Fruit fly (Drosophila melanogaster): ENCODE results near the gene alphaTub84B.
A peak's percentile ranks its signal among the peaks of the same experiment; 100 is the strongest.

The alphaTub84B gene

DNA sequence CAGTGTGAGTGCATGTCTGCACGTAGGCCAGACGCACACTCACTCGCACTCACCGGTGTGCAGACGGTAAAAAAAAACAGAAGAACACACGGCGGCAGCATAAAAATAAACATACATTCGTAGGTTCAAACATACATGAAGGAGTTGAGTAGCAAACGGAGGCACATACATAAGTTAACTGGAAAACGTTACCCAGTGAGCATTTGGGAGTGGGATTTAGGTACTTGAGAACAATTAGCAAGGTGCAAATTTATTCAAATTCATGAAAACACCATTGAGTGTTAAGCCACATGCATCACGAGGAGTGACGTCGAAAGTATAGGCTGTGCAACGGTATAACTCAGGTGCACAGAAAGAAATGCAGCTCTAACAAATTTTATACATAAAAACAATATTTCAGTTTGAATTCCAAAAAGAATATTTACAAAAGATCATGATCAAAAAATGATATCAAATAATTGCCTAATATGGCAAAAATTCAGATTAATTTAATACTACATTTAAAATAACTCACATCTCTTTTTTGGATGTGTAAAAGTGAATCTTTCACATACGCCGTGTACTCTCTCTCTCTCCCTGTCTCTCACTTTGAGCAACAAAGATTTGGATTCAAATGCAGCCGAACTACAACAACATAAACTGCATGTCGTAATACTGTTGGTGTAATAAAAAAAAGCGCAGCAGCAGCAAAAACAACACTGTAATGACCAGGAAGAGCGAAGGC is 22.4 kb downstream of the alphaTub84B start:
- TF ChIP-seq Hnf4 (GFP tag; optimal IDR thresholded peaks at IDR 0.05) (peak; percentile 94), Abd-B (GFP tag; optimal IDR thresholded peaks at IDR 0.05) (no peak), h (GFP tag; optimal IDR thresholded peaks at IDR 0.05) (peak; percentile 97), dsf (GFP tag; optimal IDR thresholded peaks at IDR 0.05; ENCODE audit: borderline replicate concordance) (peak; percentile 74), usp (GFP tag; optimal IDR thresholded peaks at IDR 0.05) (no peak), dl (GFP tag; optimal IDR thresholded peaks at IDR 0.05; ENCODE audit: insufficient read depth in 1 of 2, partially characterized antibody in 2 of 2) (peak in 1 of 2 experiments; percentile 18), Sp1 (GFP tag; optimal IDR thresholded peaks at IDR 0.05) (peak; percentile 91), Rel (GFP tag; optimal IDR thresholded peaks at IDR 0.05) (no peak), Rel (tag; optimal IDR thresholded peaks at IDR 0.05) (peak; percentile 73), br (GFP tag; optimal IDR thresholded peaks at IDR 0.05) (peak; percentile 92), foxo (GFP tag; optimal IDR thresholded peaks at IDR 0.05) (peak in 1 of 2 experiments; percentile 97), Myc (optimal IDR thresholded peaks at IDR 0.05) (no peak), GATAd (GFP tag; optimal IDR thresholded peaks at IDR 0.05) (peak; percentile 78), sv (GFP tag; optimal IDR thresholded peaks at IDR 0.05) (peak; percentile 91), CrebA (GFP tag; optimal IDR thresholded peaks at IDR 0.05; ENCODE audit: borderline replicate concordance) (peak; percentile 41), Mio (GFP tag; optimal IDR thresholded peaks at IDR 0.05) (no peak), fru (GFP tag; optimal IDR thresholded peaks at IDR 0.05) (peak; percentile 96), psq (GFP tag; optimal IDR thresholded peaks at IDR 0.05) (peak; percentile 92), Dfd (GFP tag; optimal IDR thresholded peaks at IDR 0.05) (no peak), Hr78 (GFP tag; optimal IDR thresholded peaks at IDR 0.05) (no peak), woc (GFP tag; optimal IDR thresholded peaks at IDR 0.05) (peak; percentile 96), HLH106 (tag; optimal IDR thresholded peaks at IDR 0.05) (peak; percentile 98), tai (GFP tag; optimal IDR thresholded peaks at IDR 0.05) (no peak), brk (GFP tag; optimal IDR thresholded peaks at IDR 0.05) (peak; percentile 91), lola (GFP tag; optimal IDR thresholded peaks at IDR 0.05) (no peak), Dif (GFP tag; optimal IDR thresholded peaks at IDR 0.05; ENCODE audit: partially characterized antibody) (no peak), Hr83 (GFP tag; optimal IDR thresholded peaks at IDR 0.05; ENCODE audit: poor library complexity, severe bottlenecking) (no peak), ey (GFP tag; optimal IDR thresholded peaks at IDR 0.05) (peak; percentile 96), CG9705 (GFP tag; optimal IDR thresholded peaks at IDR 0.05) (peak; percentile 91), rgr (GFP tag; optimal IDR thresholded peaks at IDR 0.05) (peak; percentile 96), Vsx2 (GFP tag; optimal IDR thresholded peaks at IDR 0.05; ENCODE audit: partially characterized antibody) (no peak), N (GFP tag; optimal IDR thresholded peaks at IDR 0.05) (no peak), sage (GFP tag; optimal IDR thresholded peaks at IDR 0.05) (peak; percentile 54), pan (optimal IDR thresholded peaks at IDR 0.05) (no peak), OdsH (GFP tag; optimal IDR thresholded peaks at IDR 0.05) (peak; percentile 98), dmrt93B (GFP tag; optimal IDR thresholded peaks at IDR 0.05) (peak; percentile 94), CG32264 (GFP tag; optimal IDR thresholded peaks at IDR 0.05) (peak; percentile 81), jim (GFP tag; optimal IDR thresholded peaks at IDR 0.05) (peak; percentile 59), Jra (GFP tag; optimal IDR thresholded peaks at IDR 0.05) (peak; percentile 94)

DNA sequence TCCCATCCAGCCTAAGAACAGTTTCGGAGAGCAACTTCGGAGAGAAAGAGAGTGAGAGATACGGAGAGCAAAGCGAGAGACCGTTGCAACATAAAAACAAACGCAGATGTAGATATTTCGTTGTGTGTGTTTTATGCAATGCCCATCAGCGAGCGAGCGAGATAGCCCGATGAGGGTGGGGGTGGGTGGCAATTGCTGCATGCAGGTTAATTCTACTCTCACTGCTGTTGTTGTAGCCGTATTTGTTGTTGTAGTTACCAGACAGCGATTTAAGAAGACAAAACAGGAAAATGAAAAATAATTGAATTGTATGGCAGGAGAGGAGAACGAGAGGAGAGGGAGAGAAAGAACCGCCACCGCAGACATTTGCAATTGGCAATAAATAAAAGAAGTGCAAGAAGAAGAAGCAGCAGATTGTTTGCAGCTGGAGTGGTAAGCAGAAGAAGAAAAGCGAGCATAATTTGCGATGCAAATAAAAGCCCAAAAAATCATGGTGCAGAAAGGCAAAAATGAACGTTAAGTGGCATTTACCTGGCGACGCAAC is 23.4 kb downstream of the alphaTub84B start:
- TF ChIP-seq lola (GFP tag; optimal IDR thresholded peaks at IDR 0.05) (no peak), dl (GFP tag; optimal IDR thresholded peaks at IDR 0.05; ENCODE audit: insufficient read depth in 1 of 2, partially characterized antibody in 2 of 2) (peak; percentile 59 to 66), tai (GFP tag; optimal IDR thresholded peaks at IDR 0.05) (no peak), Dif (GFP tag; optimal IDR thresholded peaks at IDR 0.05; ENCODE audit: partially characterized antibody) (peak; percentile 81), OdsH (GFP tag; optimal IDR thresholded peaks at IDR 0.05) (no peak), Hr83 (GFP tag; optimal IDR thresholded peaks at IDR 0.05; ENCODE audit: poor library complexity, severe bottlenecking) (no peak), Rel (GFP tag; optimal IDR thresholded peaks at IDR 0.05) (no peak), Rel (tag; optimal IDR thresholded peaks at IDR 0.05) (no peak), psq (GFP tag; optimal IDR thresholded peaks at IDR 0.05) (peak; percentile 52), h (GFP tag; optimal IDR thresholded peaks at IDR 0.05) (no peak), Mio (GFP tag; optimal IDR thresholded peaks at IDR 0.05) (no peak), Dfd (GFP tag; optimal IDR thresholded peaks at IDR 0.05) (no peak), Hnf4 (GFP tag; optimal IDR thresholded peaks at IDR 0.05) (no peak), ey (GFP tag; optimal IDR thresholded peaks at IDR 0.05) (no peak), foxo (GFP tag; optimal IDR thresholded peaks at IDR 0.05) (no peak), Vsx2 (GFP tag; optimal IDR thresholded peaks at IDR 0.05; ENCODE audit: partially characterized antibody) (no peak), brk (GFP tag; optimal IDR thresholded peaks at IDR 0.05) (no peak), CrebA (GFP tag; optimal IDR thresholded peaks at IDR 0.05; ENCODE audit: borderline replicate concordance) (no peak), GATAd (GFP tag; optimal IDR thresholded peaks at IDR 0.05) (no peak), fru (GFP tag; optimal IDR thresholded peaks at IDR 0.05) (no peak), CG32264 (GFP tag; optimal IDR thresholded peaks at IDR 0.05) (no peak), dmrt93B (GFP tag; optimal IDR thresholded peaks at IDR 0.05) (no peak), sage (GFP tag; optimal IDR thresholded peaks at IDR 0.05) (no peak), Myc (optimal IDR thresholded peaks at IDR 0.05) (no peak), pan (optimal IDR thresholded peaks at IDR 0.05) (no peak)
